Worm (Caenorhabditis elegans) whole organism, L1 larva: ENCODE data around the gene Y39B6A.41.

Experiments used
- C04F5.9 ChIP-seq: sonication (generic microtip); optimal IDR thresholded peaks from 2 replicates; lab custom pipeline; 2016; ENCODE audit warnings: missing genetic modification characterization, missing compliant biosample characterization
- C16A3.4 ChIP-seq: fragments of 150-350 bp; optimal IDR thresholded peaks from 2 replicates; lab custom pipeline; 2014; ENCODE audit warnings: missing biosample characterization, missing genetic modification characterization
- ceh-82 ChIP-seq, 3 experiments: fragments of 150-350 bp in 1 of 3; sonication (generic microtip) in 2 of 3; optimal IDR thresholded peaks; 2 replicates each; lab custom pipeline; 2014 to 2017; ENCODE audit warnings: missing biosample characterization in 3 of 3, missing genetic modification characterization in 3 of 3
- ceh-90 ChIP-seq: sonication (generic microtip); optimal IDR thresholded peaks from 2 replicates; lab custom pipeline; 2016; ENCODE audit warnings: missing genetic modification characterization, missing compliant biosample characterization
- dpl-1 ChIP-seq, 3 experiments: fragments of 150-350 bp in 2 of 3; sonication (generic microtip) in 1 of 3; optimal IDR thresholded peaks; 2 replicates each; lab custom pipeline; 2014 to 2017; ENCODE audit warnings: missing biosample characterization in 3 of 3, missing genetic modification characterization in 3 of 3, missing genetic modification reagents in 3 of 3
- dsc-1 ChIP-seq: sonication (generic microtip); optimal IDR thresholded peaks from 2 replicates; lab custom pipeline; 2016; ENCODE audit warnings: mild to moderate bottlenecking, missing genetic modification characterization, missing compliant biosample characterization
- efl-1 ChIP-seq, 4 experiments: fragments of 150-350 bp; optimal IDR thresholded peaks in 3 of 4; peaks in 1 of 4; 1 replicate in 1 of 4; 2 replicates in 3 of 4; lab custom pipeline; 2014; ENCODE audit warnings: missing biosample characterization in 2 of 4, missing genetic modification characterization in 2 of 4, missing genetic modification reagents in 2 of 4
- elt-2 ChIP-seq: sonication (generic microtip); optimal IDR thresholded peaks from 2 replicates; lab custom pipeline; 2016; ENCODE audit warnings: missing genetic modification characterization, mild to moderate bottlenecking, inconsistent platforms, missing compliant biosample characterization, missing genetic modification reagents
- fkh-10 ChIP-seq: sonication (generic microtip); optimal IDR thresholded peaks from 2 replicates; lab custom pipeline; 2017; ENCODE audit warnings: missing biosample characterization, missing genetic modification reagents, missing genetic modification characterization
- fos-1 ChIP-seq: fragments of 150-350 bp; optimal IDR thresholded peaks from 2 replicates; lab custom pipeline; 2014; ENCODE audit warnings: missing biosample characterization, missing genetic modification characterization
- hlh-17 ChIP-seq: fragments of 200-800 bp; sonication (Bioruptor generic); optimal IDR thresholded peaks from 2 replicates; lab custom pipeline; 2018; ENCODE audit warnings: missing genetic modification characterization, mild to moderate bottlenecking, missing compliant biosample characterization, moderate library complexity, borderline replicate concordance
- hpl-2 ChIP-seq: fragments of 150-350 bp; optimal IDR thresholded peaks from 2 replicates; lab custom pipeline; 2014; ENCODE audit warnings: missing biosample characterization, missing genetic modification reagents, missing genetic modification characterization
- jun-1 ChIP-seq: fragments of 150-350 bp; optimal IDR thresholded peaks from 2 replicates; lab custom pipeline; 2014; ENCODE audit warnings: missing biosample characterization, missing genetic modification reagents, missing genetic modification characterization
- lin-35 ChIP-seq, 2 experiments: fragments of 150-350 bp; optimal IDR thresholded peaks; 2 replicates each; lab custom pipeline; 2014; ENCODE audit warnings: missing biosample characterization in 2 of 2, missing genetic modification characterization in 2 of 2, missing genetic modification reagents in 2 of 2
- lsy-2 ChIP-seq, 2 experiments: fragments of 150-350 bp; optimal IDR thresholded peaks; 2 replicates each; lab custom pipeline; 2014; ENCODE audit warnings: missing biosample characterization in 2 of 2, missing genetic modification characterization in 2 of 2
- mab-9 ChIP-seq: fragments of 200-800 bp; sonication (Bioruptor generic); IDR thresholded peaks from 2 replicates; pipeline ENCODE4 v1.3.6; 2022; ENCODE audit warnings: missing genetic modification reagents, missing genetic modification characterization, missing compliant biosample characterization
- mef-2 ChIP-seq: fragments of 150-350 bp; optimal IDR thresholded peaks from 2 replicates; lab custom pipeline; 2014; ENCODE audit warnings: missing biosample characterization, missing genetic modification characterization
- nhr-11 ChIP-seq: fragments of 150-350 bp; optimal IDR thresholded peaks from 2 replicates; lab custom pipeline; 2014; ENCODE audit warnings: missing biosample characterization, missing genetic modification characterization
- nhr-19 ChIP-seq: fragments of 200-800 bp; sonication (Bioruptor generic); conservative IDR thresholded peaks from 2 replicates; pipeline ENCODE4 v1.3.6; 2022; ENCODE audit warnings: missing genetic modification characterization, missing compliant biosample characterization
- nhr-20 ChIP-seq: sonication (generic microtip); optimal IDR thresholded peaks from 2 replicates; lab custom pipeline; 2016; ENCODE audit warnings: mild to moderate bottlenecking, missing genetic modification characterization, missing compliant biosample characterization
- nhr-237 ChIP-seq: fragments of 150-350 bp; optimal IDR thresholded peaks from 2 replicates; lab custom pipeline; 2014; ENCODE audit warnings: missing biosample characterization, missing genetic modification characterization
- nhr-71 ChIP-seq: sonication (generic microtip); optimal IDR thresholded peaks from 2 replicates; lab custom pipeline; 2016; ENCODE audit warnings: mild to moderate bottlenecking, missing genetic modification characterization, moderate library complexity, missing compliant biosample characterization
- nhr-85 ChIP-seq: sonication (generic microtip); peaks from one replicate; lab custom pipeline; 2016; ENCODE audit warnings: missing genetic modification characterization, inconsistent platforms, missing compliant biosample characterization
- nhr-90 ChIP-seq: sonication (generic microtip); optimal IDR thresholded peaks from 2 replicates; lab custom pipeline; 2016; ENCODE audit warnings: mild to moderate bottlenecking, missing genetic modification characterization, missing compliant biosample characterization; ENCODE audit not compliant: poor library complexity
- pag-3 ChIP-seq: sonication (generic microtip); optimal IDR thresholded peaks from 2 replicates; lab custom pipeline; 2017; ENCODE audit warnings: missing genetic modification characterization, mild to moderate bottlenecking, missing compliant biosample characterization, antibody characterized with exemption, borderline replicate concordance; ENCODE audit not compliant: insufficient read depth
- skn-1 ChIP-seq: fragments of 150-350 bp; optimal IDR thresholded peaks from 2 replicates; lab custom pipeline; 2014; ENCODE audit warnings: missing biosample characterization, missing genetic modification characterization
- snu-23 ChIP-seq: sonication (generic microtip); optimal IDR thresholded peaks from 2 replicates; lab custom pipeline; 2016; ENCODE audit warnings: missing genetic modification characterization, missing compliant biosample characterization
- swsn-7 ChIP-seq: sonication (generic microtip); optimal IDR thresholded peaks from 2 replicates; lab custom pipeline; 2016; ENCODE audit warnings: missing genetic modification characterization, missing compliant biosample characterization
- tbx-2 ChIP-seq: sonication (generic microtip); optimal IDR thresholded peaks from 2 replicates; lab custom pipeline; 2016; ENCODE audit warnings: missing genetic modification characterization, missing compliant biosample characterization
- tlp-1 ChIP-seq: fragments of 150-350 bp; optimal IDR thresholded peaks from 2 replicates; lab custom pipeline; 2014; ENCODE audit warnings: missing biosample characterization, missing genetic modification characterization
- unc-130 ChIP-seq: fragments of 150-350 bp; optimal IDR thresholded peaks from 2 replicates; lab custom pipeline; 2017; ENCODE audit warnings: missing biosample characterization, missing genetic modification characterization, inconsistent platforms
- unc-62 ChIP-seq: fragments of 150-350 bp; optimal IDR thresholded peaks from 2 replicates; lab custom pipeline; 2014; ENCODE audit warnings: missing biosample characterization, missing genetic modification reagents, missing genetic modification characterization
- unc-98 ChIP-seq: fragments of 200-800 bp; sonication (Bioruptor generic); IDR thresholded peaks from 2 replicates; pipeline ENCODE4 v1.3.6; 2022; ENCODE audit warnings: missing genetic modification characterization, missing compliant biosample characterization
- zip-4 ChIP-seq: fragments of 200-800 bp; sonication (Bioruptor generic); optimal IDR thresholded peaks from 2 replicates; lab custom pipeline; 2018; ENCODE audit warnings: mild to moderate bottlenecking, missing genetic modification characterization, moderate library complexity, missing compliant biosample characterization
- ztf-11 ChIP-seq, 2 experiments: sonication (generic microtip); optimal IDR thresholded peaks; 2 replicates each; lab custom pipeline; 2016 to 2017; ENCODE audit warnings: missing genetic modification characterization in 2 of 2, missing biosample characterization in 1 of 2, missing compliant biosample characterization in 1 of 2
- ztf-4 ChIP-seq: fragments of 150-350 bp; optimal IDR thresholded peaks from 2 replicates; lab custom pipeline; 2014; ENCODE audit warnings: missing biosample characterization, missing genetic modification characterization

The Y39B6A.41 gene

DNA sequence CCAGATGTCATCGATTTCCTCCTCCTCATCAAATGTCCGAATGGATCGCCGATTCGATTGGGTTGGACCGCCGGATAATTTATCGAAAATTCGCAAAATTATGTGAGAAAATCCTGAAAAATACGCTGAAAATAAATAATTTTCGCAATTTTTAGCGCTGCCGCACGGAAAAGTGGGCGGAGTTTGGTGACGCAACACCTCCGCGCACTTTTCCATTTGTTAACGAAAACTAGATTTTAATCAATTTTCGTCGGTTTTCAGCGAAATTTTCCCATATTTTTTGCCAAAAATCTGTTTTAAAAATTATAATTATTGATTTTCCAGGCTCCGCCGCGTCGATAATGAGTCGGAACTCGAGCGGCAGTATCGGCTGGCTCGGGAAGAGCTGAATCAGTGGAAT, 23.2 kb upstream of the Y39B6A.41 start, which contains the start of gene Y39B6A.34:
Y39B6A.34 (plus strand) TSS at position 3 of the 400 bp plus-strand sequence.
- no peak for TF ChIP-seq mef-2 (tag; lab: Kevin White, UChicago)
- TF ChIP-seq elt-2 (tag; lab: Kevin White, UChicago): peak; percentile 12
- TF ChIP-seq ceh-82 (tag; optimal IDR thresholded peaks at IDR 0.05; lab: Kevin White, UChicago): peak in 1 of 3 experiments; percentile 46
- peak; percentile 52 for TF ChIP-seq nhr-19 (GFP tag; lab: Robert Waterston, UW)
- TF ChIP-seq dpl-1 (GFP tag; optimal IDR thresholded peaks at IDR 0.05; lab: Kevin White, UChicago): peak in 2 of 3 experiments; percentile 11 to 32
- peak; percentile 38 for TF ChIP-seq snu-23 (GFP tag; lab: Kevin White, UChicago)
- no peak for TF ChIP-seq nhr-11 (tag; lab: Kevin White, UChicago)
- peak; percentile 11 to 48 for TF ChIP-seq lsy-2 (tag; optimal IDR thresholded peaks at IDR 0.05; lab: Kevin White, UChicago)
- peak in 1 of 2 experiments; percentile 30 for TF ChIP-seq lin-35 (GFP tag; optimal IDR thresholded peaks at IDR 0.05; lab: Kevin White, UChicago)
- TF ChIP-seq C04F5.9: no peak
- peak; percentile 33 for TF ChIP-seq ztf-4 (tag; lab: Kevin White, UChicago)
- peak; percentile 23 for TF ChIP-seq dsc-1
- TF ChIP-seq swsn-7 (tag; lab: Kevin White, UChicago): peak; percentile 36
- peak; percentile 14 for TF ChIP-seq skn-1
- no peak for TF ChIP-seq fos-1 (tag; lab: Kevin White, UChicago)
- TF ChIP-seq nhr-71: peak; percentile 45
- peak; percentile 1 for TF ChIP-seq C16A3.4
- peak; percentile 15 for TF ChIP-seq tbx-2 (tag; lab: Kevin White, UChicago)
- peak; percentile 2 to 40 for TF ChIP-seq efl-1 (optimal IDR thresholded peaks at IDR 0.05; lab: Kevin White, UChicago)
- TF ChIP-seq efl-1 (GFP tag; optimal IDR thresholded peaks at IDR 0.05 in 1 of 2; lab: Kevin White, UChicago): peak; percentile 31 to 76

DNA sequence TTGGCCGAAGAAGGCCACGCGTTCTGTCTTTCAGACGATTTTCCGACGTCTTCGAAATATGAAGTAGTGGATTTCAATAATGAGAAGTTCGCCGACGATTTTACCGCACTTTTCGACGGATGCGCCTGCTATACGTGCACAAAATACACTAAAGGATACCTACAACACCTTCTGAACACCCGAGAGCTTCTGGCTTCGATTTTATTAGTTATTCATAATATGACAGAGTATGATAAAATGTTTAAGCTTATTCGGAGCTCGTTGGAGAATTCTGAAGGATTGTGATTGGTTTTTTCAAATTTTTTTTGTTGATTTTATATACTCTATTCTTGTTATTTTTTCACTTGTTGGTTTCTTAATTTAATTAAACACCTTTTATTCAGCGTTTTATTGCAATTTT, 22.8 kb upstream of the Y39B6A.41 start:
- TF ChIP-seq nhr-90 (tag; lab: Kevin White, UChicago) (no peak), nhr-237 (tag; lab: Kevin White, UChicago) (no peak)
- TF ChIP-seq, all 84 proteins: peak for 0

DNA sequence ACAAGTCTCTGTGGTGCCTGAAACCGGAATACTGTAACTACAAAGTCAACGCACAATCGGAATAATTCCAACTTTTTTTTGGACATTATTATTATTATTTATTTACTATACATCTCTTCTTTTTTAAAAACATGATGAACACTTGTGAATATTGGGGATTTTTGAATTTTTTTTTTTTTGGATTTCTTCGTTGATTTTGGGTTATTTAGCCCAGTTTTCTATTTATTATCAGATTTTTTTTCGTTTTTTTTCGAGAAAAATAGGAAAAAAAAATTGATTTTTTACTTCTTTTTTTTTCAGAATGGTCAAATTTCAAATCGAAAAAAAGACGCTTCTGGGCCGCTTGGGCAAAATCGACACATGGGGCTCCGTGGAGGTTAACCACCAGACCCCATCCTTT, 20.3 kb upstream of the Y39B6A.41 start, which contains the start of gene tgt-2:
tgt-2 (plus strand) TSS at position 301 of the 400 bp plus-strand sequence.
- TF ChIP-seq nhr-19 (GFP tag; lab: Robert Waterston, UW): no peak
- no peak for TF ChIP-seq hpl-2
- TF ChIP-seq unc-130 (tag; lab: Kevin White, UChicago): no peak
- no peak for TF ChIP-seq unc-98 (GFP tag; lab: Robert Waterston, UW)
- no peak for TF ChIP-seq ztf-11 (tag; optimal IDR thresholded peaks at IDR 0.05; lab: Kevin White, UChicago)
- TF ChIP-seq mab-9 (GFP tag; lab: Robert Waterston, UW): no peak
- no peak for TF ChIP-seq hlh-17 (GFP tag; lab: Kevin White, UChicago)
- no peak for TF ChIP-seq C04F5.9
- TF ChIP-seq nhr-20 (tag; lab: Kevin White, UChicago): no peak
- no peak for TF ChIP-seq nhr-71

DNA sequence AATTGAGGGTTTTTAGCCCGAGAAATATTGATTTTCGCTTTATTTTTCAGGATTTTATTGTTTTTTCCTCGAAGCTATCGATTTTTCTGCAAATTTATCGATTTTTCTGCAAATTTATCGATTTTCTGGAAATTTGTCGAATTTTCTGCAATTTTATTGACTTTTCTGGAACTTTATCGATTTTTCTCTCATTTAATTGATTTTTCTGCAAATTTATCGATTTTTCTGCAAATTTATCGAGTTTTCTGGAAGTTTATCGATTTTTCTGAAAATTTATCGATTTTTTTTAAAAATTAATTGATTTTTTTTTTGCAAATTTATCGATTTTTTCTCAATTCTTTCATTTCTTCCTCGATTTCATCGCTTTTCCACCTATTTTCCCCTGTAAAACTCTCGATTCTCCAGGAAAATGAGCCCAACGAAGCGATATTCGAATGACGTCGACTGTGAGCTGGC, 15.8 kb upstream of the Y39B6A.41 start, which contains the start of gene gtf-2F2:
gtf-2F2 (plus strand) TSS at position 406 of the 456 bp plus-strand sequence.
- no peak for TF ChIP-seq pag-3 (tag; lab: Kevin White, UChicago)
- TF ChIP-seq nhr-237 (tag; lab: Kevin White, UChicago): no peak
- TF ChIP-seq nhr-19 (GFP tag; lab: Robert Waterston, UW): no peak
- no peak for TF ChIP-seq hlh-17 (GFP tag; lab: Kevin White, UChicago)
- TF ChIP-seq nhr-85 (tag; lab: Kevin White, UChicago): no peak
- TF ChIP-seq zip-4 (GFP tag; lab: Kevin White, UChicago): no peak
- TF ChIP-seq unc-62 (GFP tag; lab: Kevin White, UChicago): no peak
- TF ChIP-seq tlp-1 (tag; lab: Kevin White, UChicago): no peak
- no peak for TF ChIP-seq ceh-90 (tag; lab: Kevin White, UChicago)
- no peak for TF ChIP-seq fkh-10 (GFP tag; lab: Kevin White, UChicago)
- no peak for TF ChIP-seq jun-1 (tag; lab: Kevin White, UChicago)
